Worm (Caenorhabditis elegans): Measurements from ENCODE around the gene spp-31.

ce11 chrIV:1367041-1367440 lies 39.3 kb upstream of the spp-31 start:
- TF ChIP-seq ztf-29 (GFP tag; IDR thresholded peaks at IDR 0.05) (no peak), med-1 (GFP tag; optimal IDR thresholded peaks at IDR 0.05; ENCODE audit: insufficient read depth) (no peak), T22C8.4 (GFP tag; IDR thresholded peaks at IDR 0.05) (no peak), cog-1 (tag; optimal IDR thresholded peaks at IDR 0.05) (no peak), klf-2 (GFP tag; conservative IDR thresholded peaks at IDR 0.05) (no peak)
